Fruit fly (Drosophila melanogaster) whole organism, larva: ENCODE results near the gene ATPsynepsilonL.

Source experiments
- noc ChIP-seq: fragments of 200-800 bp; sonication (Bioruptor generic); optimal IDR thresholded peaks from 3 replicates; lab custom pipeline; 2019; ENCODE audit warnings: missing biosample characterization, mild to moderate bottlenecking, missing genetic modification characterization, moderate library complexity

ATPsynepsilonL gene

DNA sequence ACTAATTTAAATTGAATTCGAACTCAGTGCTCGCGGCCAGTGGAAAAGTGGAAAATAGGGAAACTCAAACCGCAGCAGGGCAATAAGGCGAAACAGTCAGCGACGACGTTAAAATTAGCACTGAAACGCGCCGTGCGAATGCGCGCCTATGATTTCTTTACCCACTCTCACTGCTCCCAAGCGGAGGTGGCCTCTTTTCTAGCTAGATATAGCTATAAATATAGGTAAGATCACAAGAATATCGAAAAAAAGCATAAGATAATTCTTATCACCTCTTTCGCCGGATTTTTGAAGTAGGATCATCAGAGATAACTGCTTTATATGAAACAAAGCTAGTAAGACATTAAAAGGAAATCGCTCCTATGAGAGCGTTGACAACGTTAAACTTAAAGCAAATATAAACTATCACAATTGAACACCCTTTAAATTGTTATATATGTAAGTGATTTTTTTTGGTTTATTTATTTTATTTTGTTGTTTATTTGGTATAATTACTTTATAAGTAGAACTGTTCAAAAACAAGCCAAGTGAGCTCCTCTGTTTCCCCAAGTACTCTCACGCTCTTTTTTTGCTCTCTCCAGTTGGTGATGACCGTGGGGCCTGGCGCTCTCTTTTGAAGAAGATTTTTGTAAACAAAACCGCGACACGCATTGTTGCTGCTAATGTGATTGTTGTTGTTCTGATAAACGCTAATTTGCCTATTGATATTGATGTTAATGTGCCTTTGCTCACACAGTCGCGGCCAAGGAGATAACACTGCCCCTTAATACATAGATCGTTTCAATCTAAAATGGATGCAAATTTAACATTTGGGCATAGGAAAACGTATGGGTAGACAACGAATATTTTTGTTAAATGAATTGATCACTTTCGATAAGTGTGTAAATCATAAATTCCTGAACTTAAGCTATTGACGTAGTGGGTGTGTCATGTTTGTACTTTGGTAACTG, 18.4 kb downstream of the ATPsynepsilonL start, which contains the start of gene tws:
TSS of gene tws (minus strand) at position 124 of the 950 bp plus-strand sequence.
- peak; percentile 77 for TF ChIP-seq noc (tag; lab: Kevin White, UChicago)

DNA sequence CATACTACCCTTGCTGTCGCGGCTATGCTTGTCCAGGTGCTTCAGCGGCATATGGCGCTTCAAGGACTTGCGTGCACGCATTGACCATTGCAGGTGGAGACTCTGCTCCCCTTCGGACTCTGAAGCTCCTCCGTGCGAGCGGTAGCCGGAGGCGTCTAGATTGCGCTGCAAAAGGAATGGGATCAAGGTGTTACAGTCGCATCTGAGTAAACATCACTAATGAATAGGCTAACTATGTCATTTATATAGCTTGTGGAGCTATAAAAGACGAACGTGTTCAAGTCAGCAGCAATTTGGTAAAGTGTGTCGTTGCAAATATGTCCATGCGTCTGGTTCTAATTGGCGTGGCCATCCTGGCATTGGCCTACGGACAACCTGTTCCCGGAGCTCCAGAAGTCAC, 21.2 kb downstream of the ATPsynepsilonL start, which contains the start of gene CG42759:
TSS of gene CG42759 (plus strand) at position 301 of the 400 bp plus-strand sequence.
- TF ChIP-seq noc (tag; lab: Kevin White, UChicago) = no peak

DNA sequence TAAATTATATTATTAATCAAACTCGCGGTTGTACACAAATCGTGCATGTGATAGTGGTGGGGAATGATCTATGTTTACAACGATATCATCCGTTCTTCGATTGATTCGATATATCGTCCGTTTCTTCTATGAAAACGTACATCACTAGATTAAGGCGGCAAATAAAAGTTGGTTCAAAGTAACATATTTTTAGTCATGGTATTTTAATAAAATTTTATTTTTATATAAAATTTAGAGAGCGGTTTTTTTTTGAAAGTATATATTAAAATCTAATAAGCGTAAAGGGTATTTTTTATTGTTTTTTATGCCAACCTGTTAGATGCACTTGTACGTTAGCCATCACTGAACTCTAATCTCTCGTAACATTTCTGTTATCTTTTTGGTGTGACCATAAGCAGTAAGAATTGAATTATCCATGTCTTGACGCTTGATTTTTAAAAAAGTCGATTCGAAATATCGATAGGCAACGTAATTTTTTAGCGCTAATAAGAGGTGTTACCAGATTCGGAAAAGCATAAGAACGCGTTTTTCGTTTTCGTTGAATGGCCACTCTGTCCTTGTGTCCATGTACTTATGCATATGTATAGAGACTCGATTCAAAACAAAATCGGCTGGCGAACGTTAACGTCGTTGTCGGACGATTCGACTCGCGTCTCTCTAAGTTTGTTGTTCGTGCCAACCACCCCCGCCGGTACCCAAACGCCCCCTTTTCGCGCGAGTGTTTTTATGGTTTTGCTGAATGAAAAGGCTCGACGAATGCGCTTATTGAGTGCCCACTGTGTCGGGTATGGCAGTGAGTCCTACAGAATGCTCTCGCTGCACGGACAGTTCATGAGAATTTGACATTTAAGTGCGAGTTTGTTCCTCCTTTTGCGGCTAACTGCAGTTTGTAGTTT, 22.8 kb downstream of the ATPsynepsilonL start, which contains the start of the genes TAF1B and Invadolysin:
TSS of gene TAF1B (minus strand) at position 82 of the 896 bp plus-strand sequence.
TSS of gene Invadolysin (plus strand) at position 566 of the 896 bp plus-strand sequence.
- TF ChIP-seq noc (tag; lab: Kevin White, UChicago) = peak; percentile 31

dm6 chr3R:10147176-10147575, 25.6 kb downstream of the ATPsynepsilonL start:
- TF ChIP-seq noc (tag; lab: Kevin White, UChicago) = no peak

dm6 chr3R:10148376-10148887, 26.9 kb downstream of the ATPsynepsilonL start:
- no peak for TF ChIP-seq noc (tag; lab: Kevin White, UChicago)

DNA sequence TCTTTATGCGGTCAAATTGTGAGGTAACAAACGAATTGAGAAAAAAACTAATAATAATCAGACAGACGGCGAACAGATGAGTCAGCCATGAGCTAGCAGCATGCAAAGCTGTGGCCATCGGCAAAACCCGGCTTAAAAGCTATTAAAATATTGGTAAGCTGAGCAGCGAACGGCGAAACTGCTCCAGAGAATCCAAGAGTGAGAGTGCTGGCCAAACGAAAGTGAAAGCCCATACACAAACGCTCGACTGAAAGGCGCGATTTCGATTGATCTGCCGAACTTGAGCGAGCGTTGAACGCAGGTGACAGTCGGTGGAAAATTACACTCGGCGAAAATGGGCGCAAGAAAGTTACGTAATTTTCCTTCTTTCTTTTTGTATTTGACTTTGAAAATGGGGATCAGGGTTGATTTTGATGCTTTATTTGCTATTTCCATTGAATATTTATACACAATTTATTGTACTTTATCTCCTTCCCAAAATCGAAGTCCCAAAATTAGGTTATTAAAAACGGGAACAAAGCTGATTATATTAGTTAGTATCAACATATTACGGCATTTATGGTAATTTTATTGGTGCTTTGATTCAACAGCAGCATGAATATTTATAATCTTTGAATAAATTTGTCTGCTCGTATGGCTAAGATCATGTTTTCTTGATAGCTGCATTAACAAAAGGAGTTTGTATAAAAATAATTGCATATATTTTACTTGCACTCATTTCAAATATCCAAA, 28.3 kb downstream of the ATPsynepsilonL start:
- TF ChIP-seq noc (tag; lab: Kevin White, UChicago) = no peak

dm6 chr3R:10150555-10150954, 29.0 kb downstream of the ATPsynepsilonL start:
- no peak for TF ChIP-seq noc (tag; lab: Kevin White, UChicago)

DNA sequence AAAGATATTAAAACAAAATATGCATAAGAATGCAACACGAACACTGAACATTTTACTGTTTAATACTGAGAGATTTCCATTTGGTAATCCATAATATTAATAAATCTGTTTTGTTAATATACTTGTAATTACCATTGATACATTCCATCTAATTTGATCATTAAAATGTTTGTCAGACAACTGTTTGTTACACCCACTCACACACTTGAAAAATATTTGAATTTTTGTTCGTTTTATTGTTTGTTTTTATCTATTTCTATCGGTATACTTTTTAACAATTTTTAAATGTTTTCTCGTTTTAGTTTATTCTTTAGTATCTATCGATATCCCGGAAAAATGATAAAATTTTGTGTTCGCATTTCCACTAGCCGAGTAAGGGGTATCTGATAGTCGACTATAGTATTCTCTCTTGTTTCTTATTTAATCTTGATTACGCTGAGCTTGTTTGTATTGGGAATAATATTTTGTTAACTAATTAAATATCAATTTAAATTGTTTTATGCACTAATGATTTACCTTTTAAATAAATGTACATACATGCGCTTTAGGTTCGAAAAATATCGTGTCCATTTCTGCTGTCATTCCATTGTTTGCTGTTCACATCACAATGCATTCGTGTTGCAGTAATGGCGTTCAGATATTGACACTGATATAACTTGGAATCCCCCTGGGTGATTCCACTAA, 30.4 kb downstream of the ATPsynepsilonL start, which contains the start of gene CG34303:
TSS of gene CG34303 (minus strand) at position 51 of the 684 bp plus-strand sequence.
- no peak for TF ChIP-seq noc (tag; lab: Kevin White, UChicago)

DNA sequence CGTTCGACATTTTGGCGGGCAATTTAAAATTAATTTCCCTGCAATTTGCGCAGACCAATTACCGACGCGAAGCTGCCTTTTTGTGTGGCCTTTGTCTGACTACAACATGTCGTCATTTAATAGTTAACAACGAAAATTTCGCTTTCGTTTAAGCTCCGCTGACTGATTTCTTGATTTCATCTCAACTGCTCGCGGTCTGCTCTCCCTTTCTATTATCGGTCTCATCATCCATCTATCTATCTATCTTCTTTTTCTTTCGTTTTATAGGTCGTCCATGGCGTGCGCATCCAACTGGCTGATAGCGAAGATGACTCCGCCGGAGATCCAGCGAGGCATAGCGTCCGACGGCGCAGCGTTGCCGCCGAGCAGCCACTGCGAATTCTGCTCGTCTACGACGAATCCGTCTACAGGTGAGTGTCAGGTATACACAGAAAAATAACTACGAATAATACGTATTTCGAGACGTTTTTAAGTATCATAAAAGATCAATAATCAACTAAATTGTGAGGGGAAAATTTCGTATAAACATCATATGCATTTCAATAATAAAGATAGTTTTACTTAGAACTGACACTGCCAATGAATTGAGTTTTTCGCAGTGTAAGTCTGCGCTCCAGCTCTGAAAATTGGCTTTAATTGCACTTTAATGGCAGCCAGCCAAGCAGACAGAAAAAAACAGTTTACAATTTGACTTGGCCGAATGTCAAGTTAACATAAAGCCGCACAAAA, 32.5 kb downstream of the ATPsynepsilonL start:
- TF ChIP-seq noc (tag; lab: Kevin White, UChicago) = no peak

DNA sequence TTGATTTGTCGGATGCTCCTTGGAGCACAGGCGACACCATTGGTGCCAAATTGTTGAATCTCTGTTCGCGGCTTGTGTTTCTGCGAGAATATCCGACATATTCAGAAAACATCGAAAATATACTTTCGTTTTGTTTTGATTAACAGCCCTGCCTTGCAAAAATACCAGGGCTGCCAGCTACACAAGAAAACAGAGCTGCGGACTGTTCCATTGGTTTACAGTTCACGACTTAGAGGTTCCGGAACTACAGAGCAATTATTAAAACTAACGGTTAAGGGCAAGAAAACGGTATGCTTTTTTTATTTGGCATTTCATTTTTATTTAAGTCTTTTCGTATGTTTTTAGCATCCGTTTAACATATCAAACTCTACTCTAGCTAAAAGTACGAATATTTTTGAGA, 39.6 kb downstream of the ATPsynepsilonL start, which contains the start of gene CG6254:
TSS of gene CG6254 (minus strand) at position 169 of the 400 bp plus-strand sequence.
- no peak for TF ChIP-seq noc (tag; lab: Kevin White, UChicago)

- TF ChIP-seq noc (tag; lab: Kevin White, UChicago) = peak; percentile 74
These were observed 44.8 kb downstream of the ATPsynepsilonL start for dm6 chr3R:10166334-10166733.

dm6 chr3R:10167280-10167679, 45.7 kb downstream of the ATPsynepsilonL start:
- no peak for TF ChIP-seq noc (tag; lab: Kevin White, UChicago)

DNA sequence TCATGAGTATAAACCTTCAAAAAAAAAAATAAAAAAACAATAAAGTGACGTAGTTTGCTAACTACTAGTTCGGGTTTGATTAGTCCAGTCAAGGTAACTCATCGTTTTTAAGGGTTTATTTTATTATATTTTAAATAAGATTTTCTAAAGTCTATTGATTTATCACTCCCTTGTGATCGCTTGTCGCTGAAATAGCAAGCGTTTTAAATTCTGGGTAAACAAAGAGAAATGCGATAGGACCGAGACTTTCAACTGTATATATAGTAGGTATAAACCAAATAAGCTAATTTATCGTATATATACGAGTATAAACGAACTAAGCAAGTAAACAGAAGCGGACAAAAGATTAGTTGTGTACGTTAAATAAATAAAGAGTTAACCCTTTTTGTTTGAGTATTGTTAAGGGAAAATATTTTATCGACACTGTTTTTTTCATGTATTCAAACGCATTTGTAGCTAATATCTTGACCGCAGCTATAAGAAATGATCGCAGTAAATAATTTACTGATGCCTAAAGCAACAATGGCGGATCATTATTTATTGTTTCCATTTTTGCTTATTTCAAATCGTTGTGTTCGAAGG, 47.0 kb downstream of the ATPsynepsilonL start:
- TF ChIP-seq noc (tag; lab: Kevin White, UChicago) = no peak
